Fruit fly (Drosophila melanogaster) whole organism, wandering third instar larva: Measurements from ENCODE around the gene defl.

Source experiments
- Abd-B ChIP-seq: fragments of >200 bp; optimal IDR thresholded peaks from 2 replicates; lab custom pipeline; 2017; ENCODE audit warnings: missing biosample characterization, missing genetic modification characterization
- CG32264 ChIP-seq: fragments of 200-800 bp; sonication (Bioruptor generic); optimal IDR thresholded peaks from 2 replicates; lab custom pipeline; 2016; ENCODE audit warnings: missing biosample characterization, missing genetic modification characterization
- CG9705 ChIP-seq: fragments of 200-800 bp; sonication (Bioruptor generic); optimal IDR thresholded peaks from 2 replicates; lab custom pipeline; 2018; ENCODE audit warnings: missing biosample characterization, mild to moderate bottlenecking, missing genetic modification characterization
- CrebA ChIP-seq: fragments of 200-800 bp; sonication (Bioruptor generic); optimal IDR thresholded peaks from 2 replicates; lab custom pipeline; 2016; ENCODE audit warnings: missing biosample characterization, mild to moderate bottlenecking, missing genetic modification characterization, borderline replicate concordance
- Dfd ChIP-seq: fragments of >200 bp; optimal IDR thresholded peaks from 2 replicates; lab custom pipeline; 2017; ENCODE audit warnings: missing biosample characterization, missing genetic modification characterization
- Dif ChIP-seq: fragments of 200-275, 200-300 bp; sonication (Bioruptor generic); optimal IDR thresholded peaks from 2 replicates; lab custom pipeline; 2018; ENCODE audit warnings: missing biosample characterization, missing genetic modification characterization; ENCODE audit not compliant: partially characterized antibody
- GATAd ChIP-seq: sonication (Bioruptor generic); optimal IDR thresholded peaks from 2 replicates; lab custom pipeline; 2016; ENCODE audit warnings: missing biosample characterization, missing genetic modification characterization
- HLH106 ChIP-seq: fragments of 200-800 bp; optimal IDR thresholded peaks from 3 replicates; lab custom pipeline; 2019; ENCODE audit warnings: missing biosample characterization, mild to moderate bottlenecking, missing genetic modification characterization, moderate library complexity
- Hnf4 ChIP-seq: fragments of 200-800 bp; sonication (Bioruptor generic); optimal IDR thresholded peaks from 2 replicates; lab custom pipeline; 2016; ENCODE audit warnings: missing biosample characterization, mild to moderate bottlenecking, missing genetic modification characterization
- Hr78 ChIP-seq: fragments of >200 bp; optimal IDR thresholded peaks from 2 replicates; lab custom pipeline; 2017; ENCODE audit warnings: missing biosample characterization, missing genetic modification characterization
- Hr83 ChIP-seq: fragments of 200-300 bp; sonication (Bioruptor generic); optimal IDR thresholded peaks from 2 replicates; lab custom pipeline; 2016; ENCODE audit warnings: missing biosample characterization, mild to moderate bottlenecking, missing genetic modification characterization, moderate library complexity; ENCODE audit not compliant: poor library complexity, severe bottlenecking
- Jra ChIP-seq: sonication (Bioruptor generic); optimal IDR thresholded peaks from 2 replicates; lab custom pipeline; 2016; ENCODE audit warnings: missing biosample characterization, missing genetic modification characterization
- Mio ChIP-seq: sonication (Bioruptor generic); optimal IDR thresholded peaks from 2 replicates; lab custom pipeline; 2016; ENCODE audit warnings: missing biosample characterization, missing genetic modification characterization
- Myc ChIP-seq: fragments of >200 bp; optimal IDR thresholded peaks from 2 replicates; lab custom pipeline; 2017
- N ChIP-seq: fragments of >200 bp; optimal IDR thresholded peaks from 2 replicates; lab custom pipeline; 2018; ENCODE audit warnings: missing biosample characterization, missing external identifiers, missing genetic modification characterization
- OdsH ChIP-seq: fragments of 200-800 bp; sonication (Bioruptor generic); optimal IDR thresholded peaks from 2 replicates; lab custom pipeline; 2016; ENCODE audit warnings: missing biosample characterization, mild to moderate bottlenecking, missing genetic modification characterization
- Rel ChIP-seq, 2 experiments: fragments of 200-800 bp; sonication (Bioruptor generic) in 1 of 2; optimal IDR thresholded peaks; 2 replicates in 1 of 2; 3 replicates in 1 of 2; lab custom pipeline; 2016 to 2019; ENCODE audit warnings: mild to moderate bottlenecking in 2 of 2, missing biosample characterization in 2 of 2, missing genetic modification characterization in 2 of 2, moderate library complexity in 1 of 2
- Sp1 ChIP-seq: fragments of 200-800 bp; sonication (Bioruptor generic); optimal IDR thresholded peaks from 3 replicates; lab custom pipeline; 2019; ENCODE audit warnings: missing biosample characterization, mild to moderate bottlenecking, missing genetic modification characterization, moderate library complexity
- Vsx2 ChIP-seq: fragments of 200-300, 225-300 bp; sonication (Bioruptor generic); optimal IDR thresholded peaks from 2 replicates; lab custom pipeline; 2018; ENCODE audit warnings: missing biosample characterization, missing genetic modification characterization; ENCODE audit not compliant: partially characterized antibody
- br ChIP-seq: fragments of 200-800 bp; sonication (Bioruptor generic); optimal IDR thresholded peaks from 2 replicates; lab custom pipeline; 2016; ENCODE audit warnings: missing biosample characterization, missing genetic modification characterization
- brk ChIP-seq: fragments of 200-800 bp; sonication (Bioruptor generic); optimal IDR thresholded peaks from 2 replicates; lab custom pipeline; 2016; ENCODE audit warnings: missing biosample characterization, mild to moderate bottlenecking, missing genetic modification characterization
- dl ChIP-seq, 2 experiments: fragments of 175-275, 200-275 bp in 1 of 2; fragments of 200-275 bp in 1 of 2; sonication (Bioruptor generic); optimal IDR thresholded peaks; lab custom pipeline; 2018; ENCODE audit warnings: mild to moderate bottlenecking in 2 of 2, missing biosample characterization in 2 of 2, missing genetic modification characterization in 2 of 2, moderate library complexity in 2 of 2; ENCODE audit not compliant: partially characterized antibody in 2 of 2, insufficient read depth in 1 of 2
- dmrt93B ChIP-seq: fragments of 200-800 bp; sonication (Bioruptor generic); optimal IDR thresholded peaks from 2 replicates; lab custom pipeline; 2018; ENCODE audit warnings: missing biosample characterization, mild to moderate bottlenecking, missing genetic modification characterization
- dsf ChIP-seq: sonication (Bioruptor generic); optimal IDR thresholded peaks from 2 replicates; lab custom pipeline; 2016; ENCODE audit warnings: missing biosample characterization, missing genetic modification characterization, borderline replicate concordance
- ey ChIP-seq: fragments of 200-800 bp; sonication (Bioruptor generic); optimal IDR thresholded peaks from 2 replicates; lab custom pipeline; 2016; ENCODE audit warnings: missing biosample characterization, missing genetic modification characterization
- foxo ChIP-seq, 2 experiments: fragments of 200-800 bp; sonication (Bioruptor generic); optimal IDR thresholded peaks; 2 replicates in 1 of 2; 3 replicates in 1 of 2; lab custom pipeline; 2016 to 2017; ENCODE audit warnings: missing biosample characterization in 2 of 2, missing genetic modification characterization in 2 of 2
- fru ChIP-seq: fragments of 200-800 bp; sonication (Bioruptor generic); optimal IDR thresholded peaks from 3 replicates; lab custom pipeline; 2016; ENCODE audit warnings: missing biosample characterization, mild to moderate bottlenecking, missing genetic modification characterization
- h ChIP-seq: fragments of 200-800 bp; sonication (Bioruptor generic); optimal IDR thresholded peaks from 3 replicates; lab custom pipeline; 2016; ENCODE audit warnings: missing biosample characterization, mild to moderate bottlenecking, missing genetic modification characterization
- jim ChIP-seq: fragments of 175-275, 200-325 bp; sonication (Bioruptor generic); optimal IDR thresholded peaks from 2 replicates; lab custom pipeline; 2016; ENCODE audit warnings: missing biosample characterization, mild to moderate bottlenecking, missing genetic modification characterization
- lola ChIP-seq: fragments of >200 bp; optimal IDR thresholded peaks from 2 replicates; lab custom pipeline; 2017; ENCODE audit warnings: missing biosample characterization, missing genetic modification characterization
- pan ChIP-seq: fragments of >200 bp; optimal IDR thresholded peaks from 2 replicates; lab custom pipeline; 2017
- psq ChIP-seq: fragments of 200-800 bp; sonication (Bioruptor generic); optimal IDR thresholded peaks from 3 replicates; lab custom pipeline; 2017; ENCODE audit warnings: missing biosample characterization, mild to moderate bottlenecking, missing genetic modification characterization, moderate library complexity
- rgr ChIP-seq: fragments of 200-800 bp; sonication (Bioruptor generic); optimal IDR thresholded peaks from 3 replicates; lab custom pipeline; 2016; ENCODE audit warnings: missing biosample characterization, mild to moderate bottlenecking, missing genetic modification characterization
- sage ChIP-seq: fragments of 200-800 bp; sonication (Bioruptor generic); optimal IDR thresholded peaks from 2 replicates; lab custom pipeline; 2016; ENCODE audit warnings: missing biosample characterization, mild to moderate bottlenecking, missing genetic modification characterization
- sv ChIP-seq: fragments of 200-800 bp; sonication (Bioruptor generic); optimal IDR thresholded peaks from 3 replicates; lab custom pipeline; 2016; ENCODE audit warnings: missing biosample characterization, missing genetic modification characterization
- tai ChIP-seq: sonication (Bioruptor generic); optimal IDR thresholded peaks from 2 replicates; lab custom pipeline; 2016; ENCODE audit warnings: missing biosample characterization, missing genetic modification characterization
- usp ChIP-seq: fragments of >200 bp; optimal IDR thresholded peaks from 2 replicates; lab custom pipeline; 2017; ENCODE audit warnings: missing biosample characterization, missing genetic modification characterization
- woc ChIP-seq: sonication (Bioruptor generic); optimal IDR thresholded peaks from 2 replicates; lab custom pipeline; 2016; ENCODE audit warnings: missing biosample characterization, mild to moderate bottlenecking, missing genetic modification characterization

Gene defl

DNA sequence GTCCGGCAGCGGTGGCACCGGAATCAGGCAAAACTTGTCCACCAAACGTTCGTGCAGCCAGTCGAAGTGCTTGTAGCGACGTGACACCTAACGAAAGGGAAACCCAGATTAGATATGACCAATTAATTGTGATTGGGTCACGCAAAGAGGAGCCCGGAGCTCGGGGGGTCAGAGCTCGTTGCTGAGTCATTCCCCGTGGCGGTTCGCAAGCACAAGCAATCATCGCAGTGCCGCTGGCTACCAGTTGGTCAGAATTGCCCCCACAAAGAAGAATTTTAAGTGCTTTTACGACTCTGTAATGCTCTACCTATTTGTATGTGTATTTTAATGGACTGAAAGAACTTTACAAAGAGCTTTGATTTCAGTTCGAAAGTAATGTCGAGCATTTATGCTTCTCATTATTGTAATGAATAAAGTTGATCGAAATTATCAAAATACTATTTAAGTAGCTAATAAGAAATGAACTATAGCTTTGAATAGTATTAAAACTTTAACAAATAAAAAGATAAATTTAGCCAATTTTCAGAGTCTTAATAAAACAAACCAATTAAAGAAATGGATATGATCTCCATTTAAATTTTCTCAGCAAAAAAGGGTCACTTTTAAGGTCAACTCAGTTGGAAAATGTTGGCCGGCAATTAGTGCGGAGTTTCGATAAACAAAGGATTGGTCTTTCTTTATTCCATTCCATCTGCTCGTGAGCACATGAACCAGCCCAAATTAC, 11.0 kb upstream of the defl start:
- no peak for TF ChIP-seq lola (GFP tag; lab: Kevin White, UChicago)
- peak in 1 of 2 experiments; percentile 40 for TF ChIP-seq foxo (GFP tag; optimal IDR thresholded peaks at IDR 0.05; lab: Kevin White, UChicago)
- peak; percentile 19 for TF ChIP-seq OdsH
- peak; percentile 39 for TF ChIP-seq h (GFP tag; lab: Kevin White, UChicago)
- TF ChIP-seq sage (GFP tag; lab: Kevin White, UChicago), result no peak
- TF ChIP-seq ey (GFP tag; lab: Kevin White, UChicago), result peak; percentile 16
- peak; percentile 24 for TF ChIP-seq psq (GFP tag; lab: Kevin White, UChicago)

DNA sequence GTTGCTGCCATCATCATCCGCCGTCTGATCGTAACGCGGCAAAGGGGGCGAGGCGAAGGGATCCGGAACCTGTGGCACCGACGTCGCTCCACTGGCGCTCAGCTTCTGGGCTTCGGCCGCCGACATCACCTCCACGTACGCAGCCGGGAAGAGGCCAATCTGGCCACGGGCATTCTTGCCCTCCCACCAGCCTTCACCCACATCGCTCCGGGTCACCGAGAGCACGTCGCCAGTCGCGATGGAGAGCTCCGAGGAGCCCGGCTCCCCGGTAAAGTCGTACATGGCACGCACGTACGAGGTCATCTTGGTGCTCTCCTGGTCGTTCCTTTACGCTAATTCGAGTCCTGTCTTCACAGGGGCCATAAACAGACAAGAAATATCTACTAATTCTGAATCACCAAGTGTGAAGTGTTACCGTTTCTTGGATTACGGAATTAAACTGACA, 9.8 kb upstream of the defl start, which contains the start of gene SH3PX1:
Gene SH3PX1 (minus strand): TSS at position 445 of the 445 bp plus-strand sequence.
- peak; percentile 30 for TF ChIP-seq Hr83 (GFP tag; lab: Kevin White, UChicago)
- TF ChIP-seq Rel (GFP tag; optimal IDR thresholded peaks at IDR 0.05; lab: Kevin White, UChicago), result no peak
- peak; percentile 40 for TF ChIP-seq Rel (tag; optimal IDR thresholded peaks at IDR 0.05; lab: Kevin White, UChicago)
- TF ChIP-seq Hnf4 (GFP tag; lab: Kevin White, UChicago), result no peak

DNA sequence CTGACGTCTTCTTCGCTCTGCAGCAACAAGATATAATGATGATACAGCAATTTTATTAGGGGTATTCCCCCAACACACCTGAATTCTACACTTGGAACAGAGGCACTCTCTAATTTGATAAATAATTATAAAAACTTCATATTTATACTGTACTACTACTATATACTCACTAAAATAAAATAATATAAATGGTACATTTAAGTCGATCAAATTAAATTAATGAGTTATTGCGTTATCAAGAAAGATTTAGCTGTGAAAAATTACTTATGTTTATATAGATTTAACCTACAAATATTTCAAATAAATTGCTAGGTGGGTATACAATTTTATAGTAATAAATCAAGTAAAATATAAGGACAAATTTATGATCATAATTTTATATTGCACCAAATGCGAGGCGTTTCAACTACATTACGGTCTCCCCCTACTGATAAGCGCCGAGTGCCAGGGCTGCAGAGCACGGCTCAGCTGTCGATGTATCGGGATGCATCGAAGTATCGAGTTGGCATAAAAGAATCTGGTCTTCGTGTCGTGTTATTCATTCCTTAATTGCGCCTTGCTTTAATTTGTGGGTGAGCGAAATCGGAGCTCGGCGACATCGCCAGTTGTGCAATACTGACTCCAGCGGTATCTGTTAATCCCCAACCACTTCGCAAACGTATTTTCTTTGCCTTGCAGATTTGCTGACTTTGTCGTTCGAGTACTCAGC, 9.2 kb upstream of the defl start, which contains the start of gene vsg:
Gene vsg (plus strand): TSS at position 497 of the 709 bp plus-strand sequence.
- peak; percentile 44 for TF ChIP-seq fru
- peak in 1 of 2 experiments; percentile 76 for TF ChIP-seq foxo (GFP tag; optimal IDR thresholded peaks at IDR 0.05; lab: Kevin White, UChicago)
- no peak for TF ChIP-seq Abd-B (GFP tag; lab: Kevin White, UChicago)
- no peak for TF ChIP-seq sage (GFP tag; lab: Kevin White, UChicago)
- TF ChIP-seq rgr, result peak; percentile 62
- TF ChIP-seq CrebA (GFP tag; lab: Kevin White, UChicago), result no peak
- TF ChIP-seq br (GFP tag; lab: Kevin White, UChicago), result no peak
- TF ChIP-seq OdsH, result peak; percentile 60
- peak; percentile 9 for TF ChIP-seq N
- TF ChIP-seq Rel (GFP tag; optimal IDR thresholded peaks at IDR 0.05; lab: Kevin White, UChicago), result no peak
- no peak for TF ChIP-seq Rel (tag; optimal IDR thresholded peaks at IDR 0.05; lab: Kevin White, UChicago)
- TF ChIP-seq usp (GFP tag; lab: Kevin White, UChicago), result no peak
- peak; percentile 30 for TF ChIP-seq Dfd (GFP tag; lab: Kevin White, UChicago)
- TF ChIP-seq Mio, result no peak
- no peak for TF ChIP-seq Hnf4 (GFP tag; lab: Kevin White, UChicago)
- no peak for TF ChIP-seq Hr78 (GFP tag; lab: Kevin White, UChicago)
- no peak for TF ChIP-seq pan (lab: Kevin White, UChicago)
- peak; percentile 55 for TF ChIP-seq ey (GFP tag; lab: Kevin White, UChicago)
- TF ChIP-seq brk (GFP tag; lab: Kevin White, UChicago), result no peak
- TF ChIP-seq h (GFP tag; lab: Kevin White, UChicago), result peak; percentile 38
- TF ChIP-seq Jra (GFP tag; lab: Kevin White, UChicago), result no peak
- TF ChIP-seq psq (GFP tag; lab: Kevin White, UChicago), result peak; percentile 62
- TF ChIP-seq tai (GFP tag; lab: Kevin White, UChicago), result no peak
- TF ChIP-seq dmrt93B (GFP tag; lab: Kevin White, UChicago), result peak; percentile 70
- TF ChIP-seq lola (GFP tag; lab: Kevin White, UChicago), result no peak
- TF ChIP-seq CG32264 (GFP tag; lab: Kevin White, UChicago), result no peak
- no peak for TF ChIP-seq Vsx2 (GFP tag; lab: Kevin White, UChicago)
- TF ChIP-seq Sp1 (GFP tag; lab: Kevin White, UChicago), result peak; percentile 82
- TF ChIP-seq GATAd (GFP tag; lab: Kevin White, UChicago), result no peak
- TF ChIP-seq Hr83 (GFP tag; lab: Kevin White, UChicago), result peak; percentile 69
- TF ChIP-seq sv (GFP tag; lab: Kevin White, UChicago), result peak; percentile 75
- peak; percentile 4 for TF ChIP-seq Myc (lab: Kevin White, UChicago)
- peak; percentile 87 for TF ChIP-seq HLH106 (tag; lab: Kevin White, UChicago)
- TF ChIP-seq woc (GFP tag; lab: Kevin White, UChicago), result peak; percentile 47
- TF ChIP-seq dsf (GFP tag; lab: Kevin White, UChicago), result no peak
- TF ChIP-seq dl (GFP tag; optimal IDR thresholded peaks at IDR 0.05; lab: Kevin White, UChicago; ENCODE audit: insufficient read depth in 1 of 2, partially characterized antibody in 2 of 2), result no peak
- peak; percentile 51 for TF ChIP-seq CG9705 (GFP tag; lab: Kevin White, UChicago)
- no peak for TF ChIP-seq Dif (GFP tag; lab: Kevin White, UChicago)
- no peak for TF ChIP-seq jim (GFP tag; lab: Kevin White, UChicago)
